Worm (Caenorhabditis elegans) whole organism, young adult: ENCODE data around the gene Y12A6A.1.

ENCODE experiments used
- B0019.2 ChIP-seq: fragments of 200-800 bp; sonication (Bioruptor generic); conservative IDR thresholded peaks from 2 replicates; pipeline ENCODE4 v1.3.6; 2022; ENCODE audit warnings: missing genetic modification reagents, missing genetic modification characterization, missing compliant biosample characterization
- B0261.1 ChIP-seq: sonication (generic microtip); optimal IDR thresholded peaks from 2 replicates; lab custom pipeline; 2016; ENCODE audit warnings: mild to moderate bottlenecking, missing genetic modification characterization, moderate library complexity, missing compliant biosample characterization
- C06A6.2 ChIP-seq: fragments of 200-800 bp; sonication (Bioruptor generic); conservative IDR thresholded peaks from 2 replicates; pipeline ENCODE4 v1.3.6; 2022; ENCODE audit warnings: missing genetic modification characterization, missing compliant biosample characterization
- F10E7.11 ChIP-seq: sonication (generic microtip); optimal IDR thresholded peaks from 2 replicates; lab custom pipeline; 2017; ENCODE audit warnings: mild to moderate bottlenecking, missing genetic modification characterization, moderate library complexity, missing compliant biosample characterization
- F22D6.2 ChIP-seq: sonication (generic microtip); optimal IDR thresholded peaks from 2 replicates; lab custom pipeline; 2016; ENCODE audit warnings: mild to moderate bottlenecking, missing genetic modification characterization, missing compliant biosample characterization
- F37B4.10 ChIP-seq: fragments of 200-800 bp; sonication (Bioruptor generic); IDR thresholded peaks from 2 replicates; pipeline ENCODE4 v1.3.6; 2022; ENCODE audit warnings: missing genetic modification characterization, missing compliant biosample characterization
- F49E8.2 ChIP-seq: sonication (generic microtip); optimal IDR thresholded peaks from 3 replicates; lab custom pipeline; 2017; ENCODE audit warnings: missing genetic modification characterization, mild to moderate bottlenecking, missing compliant biosample characterization, antibody characterized with exemption, moderate library complexity; ENCODE audit not compliant: insufficient read depth
- F52B5.7 ChIP-seq: sonication (generic microtip); optimal IDR thresholded peaks from 2 replicates; lab custom pipeline; 2016; ENCODE audit warnings: mild to moderate bottlenecking, missing genetic modification characterization, missing compliant biosample characterization
- F57A8.1 ChIP-seq: fragments of 200-800 bp; sonication (Bioruptor generic); optimal IDR thresholded peaks from 2 replicates; lab custom pipeline; 2018; ENCODE audit warnings: mild to moderate bottlenecking, missing genetic modification characterization, moderate library complexity, missing compliant biosample characterization
- F57C9.4 ChIP-seq: sonication (generic microtip); optimal IDR thresholded peaks from 2 replicates; lab custom pipeline; 2017; ENCODE audit warnings: mild to moderate bottlenecking, missing genetic modification characterization, missing compliant biosample characterization
- K11D2.4 ChIP-seq: fragments of 200-800 bp; sonication (Bioruptor generic); IDR thresholded peaks from 2 replicates; pipeline ENCODE4 v1.3.6; 2022; ENCODE audit warnings: missing genetic modification reagents, missing genetic modification characterization, missing compliant biosample characterization
- Y79H2A.3 ChIP-seq: fragments of 200-800 bp; sonication (Bioruptor generic); conservative IDR thresholded peaks from 2 replicates; pipeline ENCODE4 v1.3.6; 2022; ENCODE audit warnings: missing genetic modification reagents, missing genetic modification characterization, missing compliant biosample characterization
- Y95B8A.8 ChIP-seq: fragments of 200-800 bp; sonication (Bioruptor generic); IDR thresholded peaks from 2 replicates; pipeline ENCODE4 v1.3.6; 2022; ENCODE audit warnings: missing genetic modification reagents, missing genetic modification characterization, missing compliant biosample characterization
- ZK185.1 ChIP-seq: sonication (generic microtip); optimal IDR thresholded peaks from 2 replicates; lab custom pipeline; 2016; ENCODE audit warnings: mild to moderate bottlenecking, missing genetic modification characterization, missing compliant biosample characterization; ENCODE audit not compliant: poor library complexity, severe bottlenecking
- aptf-2 ChIP-seq: fragments of 200-800 bp; sonication (Bioruptor generic); conservative IDR thresholded peaks from 2 replicates; pipeline ENCODE4 v1.3.6; 2022; ENCODE audit warnings: missing genetic modification reagents, missing genetic modification characterization, missing compliant biosample characterization
- athp-1 ChIP-seq: sonication (generic microtip); optimal IDR thresholded peaks from 2 replicates; lab custom pipeline; 2017; ENCODE audit warnings: mild to moderate bottlenecking, missing genetic modification characterization, missing compliant biosample characterization
- cebp-2 ChIP-seq: fragments of 200-800 bp; sonication (Bioruptor generic); IDR thresholded peaks from 2 replicates; pipeline ENCODE4 v1.3.6; 2022; ENCODE audit warnings: missing genetic modification characterization, missing compliant biosample characterization
- ceh-79 ChIP-seq: sonication (generic microtip); optimal IDR thresholded peaks from 2 replicates; lab custom pipeline; 2017; ENCODE audit warnings: mild to moderate bottlenecking, missing genetic modification characterization, missing compliant biosample characterization
- chd-7 ChIP-seq: sonication (generic microtip); optimal IDR thresholded peaks from 2 replicates; lab custom pipeline; 2016; ENCODE audit warnings: mild to moderate bottlenecking, missing genetic modification characterization, moderate library complexity, missing compliant biosample characterization
- dox-1 ChIP-seq: fragments of 200-800 bp; sonication (Bioruptor generic); IDR thresholded peaks from 2 replicates; pipeline ENCODE4 v1.3.6; 2022; ENCODE audit warnings: missing genetic modification reagents, missing genetic modification characterization, missing compliant biosample characterization
- dpff-1 ChIP-seq: sonication (generic microtip); optimal IDR thresholded peaks from 2 replicates; lab custom pipeline; 2017; ENCODE audit warnings: mild to moderate bottlenecking, missing genetic modification characterization, missing compliant biosample characterization
- ekl-4 ChIP-seq: fragments of 200-800 bp; sonication (Bioruptor generic); IDR thresholded peaks from 2 replicates; pipeline ENCODE4 v1.3.6; 2022; ENCODE audit warnings: missing genetic modification reagents, missing genetic modification characterization, missing compliant biosample characterization
- ets-4 ChIP-seq: fragments of 200-800 bp; sonication (Bioruptor generic); optimal IDR thresholded peaks from 2 replicates; lab custom pipeline; 2018; ENCODE audit warnings: mild to moderate bottlenecking, missing genetic modification characterization, missing compliant biosample characterization
- hmg-20 ChIP-seq: fragments of 200-800 bp; sonication (Bioruptor generic); IDR thresholded peaks from 2 replicates; pipeline ENCODE4 v1.3.6; 2022; ENCODE audit warnings: missing genetic modification reagents, missing genetic modification characterization, missing compliant biosample characterization
- lag-1 ChIP-seq: fragments of 200-800 bp; sonication (Bioruptor generic); IDR thresholded peaks from 2 replicates; pipeline ENCODE4 v1.3.6; 2022; ENCODE audit warnings: missing genetic modification reagents, missing genetic modification characterization, missing compliant biosample characterization
- lin-35 ChIP-seq, 3 experiments: fragments of 150-350 bp in 2 of 3; sonication (generic microtip) in 1 of 3; optimal IDR thresholded peaks; 2 replicates each; lab custom pipeline; 2014 to 2018; ENCODE audit warnings: missing biosample characterization in 3 of 3, missing genetic modification characterization in 3 of 3, missing genetic modification reagents in 3 of 3
- madf-3 ChIP-seq: fragments of 200-800 bp; sonication (Bioruptor generic); IDR thresholded peaks from 2 replicates; pipeline ENCODE4 v1.3.6; 2022; ENCODE audit warnings: missing genetic modification reagents, missing genetic modification characterization, missing compliant biosample characterization
- mes-4 ChIP-seq: sonication (generic microtip); optimal IDR thresholded peaks from 2 replicates; lab custom pipeline; 2016; ENCODE audit warnings: missing genotype, missing genetic modification characterization, missing compliant biosample characterization
- nfyb-1 ChIP-seq: fragments of 200-800 bp; sonication (Bioruptor generic); IDR thresholded peaks from 2 replicates; pipeline ENCODE4 v1.3.6; 2022; ENCODE audit warnings: missing genetic modification reagents, missing genetic modification characterization, missing compliant biosample characterization
- nhr-27 ChIP-seq: fragments of 200-800 bp; sonication (Bioruptor generic); optimal IDR thresholded peaks from 2 replicates; lab custom pipeline; 2018; ENCODE audit warnings: mild to moderate bottlenecking, missing genetic modification characterization, moderate library complexity, missing compliant biosample characterization
- nhr-80 ChIP-seq: sonication (generic microtip); optimal IDR thresholded peaks from 2 replicates; lab custom pipeline; 2016; ENCODE audit warnings: missing genetic modification characterization, missing compliant biosample characterization
- nhr-90 ChIP-seq: sonication (generic microtip); optimal IDR thresholded peaks from 2 replicates; lab custom pipeline; 2016; ENCODE audit warnings: missing genotype, mild to moderate bottlenecking, missing genetic modification characterization, missing compliant biosample characterization
- pbrm-1 ChIP-seq: fragments of 200-800 bp; sonication (Bioruptor generic); IDR thresholded peaks from 2 replicates; pipeline ENCODE4 v1.3.6; 2022; ENCODE audit warnings: missing genetic modification reagents, missing genetic modification characterization, missing compliant biosample characterization
- rcor-1 ChIP-seq: fragments of 200-800 bp; sonication (Bioruptor generic); IDR thresholded peaks from 2 replicates; pipeline ENCODE4 v1.3.6; 2022; ENCODE audit warnings: missing genetic modification reagents, missing genetic modification characterization, missing compliant biosample characterization
- rec-8 ChIP-seq, 2 experiments: sonication (generic microtip); optimal IDR thresholded peaks; 2 replicates each; lab custom pipeline; 2016; ENCODE audit warnings: mild to moderate bottlenecking in 2 of 2, missing genetic modification characterization in 2 of 2, missing genetic modification reagents in 2 of 2, missing genotype in 2 of 2, missing biosample characterization in 1 of 2, missing compliant biosample characterization in 1 of 2, moderate library complexity in 1 of 2
- sdz-38 ChIP-seq: sonication (generic microtip); optimal IDR thresholded peaks from 2 replicates; lab custom pipeline; 2016; ENCODE audit warnings: missing genotype, missing genetic modification characterization, missing compliant biosample characterization
- snpc-4 ChIP-seq, 5 experiments: fragments of 150-350 bp in 1 of 5; sonication (generic microtip) in 4 of 5; optimal IDR thresholded peaks; 2 replicates each; lab custom pipeline; 2014 to 2018; ENCODE audit warnings: missing genetic modification characterization in 5 of 5, missing biosample characterization in 3 of 5, antibody characterized with exemption in 2 of 5, mild to moderate bottlenecking in 2 of 5, missing compliant biosample characterization in 2 of 5, missing genotype in 2 of 5, moderate library complexity in 2 of 5, missing genetic modification reagents in 1 of 5
- tlf-1 ChIP-seq: fragments of 200-800 bp; sonication (Bioruptor generic); optimal IDR thresholded peaks from 2 replicates; lab custom pipeline; 2018; ENCODE audit warnings: mild to moderate bottlenecking, missing genetic modification characterization, missing compliant biosample characterization
- ztf-18 ChIP-seq: sonication (generic microtip); optimal IDR thresholded peaks from 2 replicates; lab custom pipeline; 2016; ENCODE audit warnings: missing genotype, mild to moderate bottlenecking, missing genetic modification characterization, missing compliant biosample characterization
- ztf-28 ChIP-seq: fragments of 200-800 bp; sonication (Bioruptor generic); IDR thresholded peaks from 2 replicates; pipeline ENCODE4 v1.3.6; 2022; ENCODE audit warnings: missing genetic modification reagents, missing genetic modification characterization, missing compliant biosample characterization

Y12A6A.1 gene

DNA sequence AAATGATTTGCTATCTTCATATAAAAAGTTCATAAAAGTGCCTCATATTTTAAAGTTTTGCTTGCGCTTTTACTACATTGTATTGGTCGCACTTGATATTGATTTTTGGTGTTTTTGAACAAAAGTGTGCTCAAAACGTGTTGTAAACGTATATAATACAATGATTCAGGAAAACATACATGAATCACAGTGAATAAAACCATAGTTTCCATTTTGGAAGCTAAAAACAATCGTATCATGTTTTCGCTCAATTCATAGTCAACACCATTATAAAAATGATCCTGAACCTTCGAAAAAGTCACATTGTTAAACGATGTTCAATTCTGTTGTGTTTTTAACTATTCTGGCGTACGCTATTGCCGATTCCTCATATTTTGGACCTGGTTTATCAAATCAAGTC, 25.8 kb upstream of the Y12A6A.1 start, which contains the start of gene C40C9.3:
C40C9.3 (plus strand) TSS at position 301 of the 400 bp plus-strand sequence.
- TF ChIP-seq aptf-2 (GFP tag; lab: Robert Waterston, UW): no peak
- TF ChIP-seq, all 124 proteins: peak for 0

DNA sequence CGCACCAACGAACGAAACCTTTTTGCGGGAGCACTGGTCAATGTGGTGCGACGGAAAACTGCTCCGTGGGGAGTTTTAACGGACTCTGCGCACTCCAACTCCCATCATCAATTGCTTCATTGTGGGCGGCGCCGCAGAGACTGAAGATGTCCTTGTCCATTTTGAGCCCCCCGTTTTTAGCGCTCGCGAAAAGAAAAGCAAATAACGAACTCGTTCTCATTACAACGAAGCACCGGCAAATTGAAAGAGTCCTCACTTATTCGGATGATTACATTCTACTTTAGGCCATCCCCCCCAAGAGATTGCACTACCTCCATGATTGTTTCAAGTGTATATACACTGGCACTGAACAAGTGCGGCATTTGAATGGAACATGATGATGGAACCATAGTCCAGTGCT, 25.3 kb upstream of the Y12A6A.1 start, which contains the start of gene acr-9:
acr-9 (minus strand) TSS at position 101 of the 400 bp plus-strand sequence.
- TF ChIP-seq Y95B8A.8 (GFP tag; lab: Robert Waterston, UW) (no peak), ceh-79 (tag; lab: Kevin White, UChicago) (no peak), cebp-2 (GFP tag; lab: Robert Waterston, UW) (no peak), ztf-28 (GFP tag; lab: Robert Waterston, UW) (no peak), snpc-4 (GFP tag; optimal IDR thresholded peaks at IDR 0.05; lab: Kevin White, UChicago) (no peak), snpc-4 (tag; optimal IDR thresholded peaks at IDR 0.05; lab: Kevin White, UChicago) (no peak), ekl-4 (GFP tag; lab: Robert Waterston, UW) (no peak), nhr-27 (no peak), B0261.1 (no peak), lin-35 (GFP tag; optimal IDR thresholded peaks at IDR 0.05; lab: Kevin White, UChicago) (no peak), dox-1 (GFP tag; lab: Robert Waterston, UW) (no peak), F22D6.2 (no peak), rec-8 (tag; optimal IDR thresholded peaks at IDR 0.05; lab: Kevin White, UChicago) (no peak), lag-1 (GFP tag; lab: Robert Waterston, UW) (no peak), tlf-1 (GFP tag; lab: Kevin White, UChicago) (no peak)

DNA sequence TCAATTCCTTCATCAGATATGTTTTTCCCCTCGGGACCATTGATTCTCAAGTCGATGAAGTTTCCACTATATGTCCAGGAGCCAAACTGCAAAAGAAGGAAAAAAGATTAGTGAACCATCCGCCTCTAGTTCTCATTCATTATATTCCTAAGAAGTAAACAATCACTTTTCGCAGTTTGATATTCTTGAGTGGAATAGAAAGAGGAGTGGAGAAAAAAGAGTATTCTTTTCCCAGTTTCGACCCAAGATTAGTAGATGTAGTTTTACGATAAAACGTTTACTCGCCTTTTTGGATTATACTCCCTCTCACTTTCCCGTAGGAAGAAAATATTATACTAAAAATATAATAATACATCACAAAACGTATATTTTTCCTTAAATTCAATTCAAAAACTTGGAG, 23.4 kb upstream of the Y12A6A.1 start:
- TF ChIP-seq F10E7.11 (tag; lab: Kevin White, UChicago) (no peak), F57A8.1 (GFP tag; lab: Kevin White, UChicago) (no peak), snpc-4 (GFP tag; optimal IDR thresholded peaks at IDR 0.05; lab: Kevin White, UChicago) (no peak), snpc-4 (tag; optimal IDR thresholded peaks at IDR 0.05; lab: Kevin White, UChicago) (no peak), sdz-38 (tag; lab: Kevin White, UChicago) (no peak), nfyb-1 (no peak), hmg-20 (GFP tag; lab: Robert Waterston, UW) (no peak), nhr-80 (tag; lab: Kevin White, UChicago) (no peak), ets-4 (no peak), F49E8.2 (no peak), B0261.1 (no peak), dpff-1 (tag; lab: Kevin White, UChicago) (no peak), athp-1 (tag; lab: Kevin White, UChicago) (no peak), nhr-90 (tag; lab: Kevin White, UChicago) (no peak), F37B4.10 (GFP tag; lab: Robert Waterston, UW) (no peak)

DNA sequence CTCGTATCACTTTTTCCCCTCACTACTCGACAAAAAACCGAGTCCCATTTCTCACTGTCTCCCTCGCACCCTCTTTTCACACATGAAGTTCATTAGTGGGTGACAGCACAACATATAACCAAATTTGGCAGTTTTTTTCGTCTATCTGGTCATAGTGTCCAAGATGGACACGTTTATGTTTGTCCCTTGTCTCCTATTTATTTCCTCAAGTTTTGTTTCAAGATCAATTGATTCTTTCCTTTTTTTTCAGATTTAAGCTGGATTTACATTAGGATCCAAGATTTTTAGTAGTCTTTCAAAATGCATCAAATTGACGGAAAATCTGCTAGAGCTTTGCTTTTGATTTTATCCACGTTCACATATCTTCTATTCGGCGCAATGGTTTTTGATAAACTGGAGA, 18.0 kb upstream of the Y12A6A.1 start, which contains the start of gene twk-20:
twk-20 (plus strand) TSS at position 301 of the 400 bp plus-strand sequence.
- no peak for TF ChIP-seq Y79H2A.3 (GFP tag; lab: Robert Waterston, UW)
- TF ChIP-seq B0019.2 (GFP tag; lab: Robert Waterston, UW): no peak
- TF ChIP-seq K11D2.4 (GFP tag; lab: Robert Waterston, UW): no peak
- TF ChIP-seq dpff-1 (tag; lab: Kevin White, UChicago): no peak
- TF ChIP-seq F57C9.4: no peak
- no peak for TF ChIP-seq madf-3 (GFP tag; lab: Robert Waterston, UW)
- TF ChIP-seq rcor-1: no peak
- TF ChIP-seq ztf-18 (tag; lab: Kevin White, UChicago): no peak
- TF ChIP-seq F52B5.7 (tag; lab: Kevin White, UChicago): no peak
- no peak for TF ChIP-seq C06A6.2
- no peak for TF ChIP-seq mes-4 (tag; lab: Kevin White, UChicago)
- TF ChIP-seq pbrm-1: no peak
- no peak for TF ChIP-seq F22D6.2
- no peak for TF ChIP-seq ZK185.1
- TF ChIP-seq chd-7 (tag; lab: Kevin White, UChicago): no peak
- TF ChIP-seq, all 124 proteins: peak for 0
